In genomic region chr2L:6601018-6601505, dm6 we compare ENCODE assay signal across 1 fruit fly cellular context.
TF ChIP-seq lines count a peak whose summit lies in the region.

Gene Dpp10, minus strand, starts transcription at chr2L:6601068.

TF ChIP-seq in whole organism, embryonic, 481 proteins besides CTCF, POLR2A, EP300 and RAD21 (continued from another document and continues in another):
- TF ChIP-seq ab (GFP tag; optimal IDR thresholded peaks at IDR 0.05; lab: Kevin White, UChicago), result peak; percentile 69
- peak; percentile 95 for TF ChIP-seq seq (GFP tag; IDR thresholded peaks at IDR 0.05; lab: Robert Waterston, UW)
- peak; percentile 77 for TF ChIP-seq fd96Cb (tag; optimal IDR thresholded peaks at IDR 0.05; lab: Kevin White, UChicago)
- peak; percentile 59 for TF ChIP-seq CG11723 (GFP tag; optimal IDR thresholded peaks at IDR 0.05; lab: Kevin White, UChicago)
- peak; percentile 86 for TF ChIP-seq CG12219 (GFP tag; optimal IDR thresholded peaks at IDR 0.05; lab: Kevin White, UChicago)
- peak; percentile 78 for TF ChIP-seq nmo (GFP tag; optimal IDR thresholded peaks at IDR 0.05; lab: Kevin White, UChicago)
- TF ChIP-seq Vsx1 (GFP tag; optimal IDR thresholded peaks at IDR 0.05; lab: Kevin White, UChicago), result peak; percentile 69
- TF ChIP-seq CG3163 (GFP tag; optimal IDR thresholded peaks at IDR 0.05; lab: Kevin White, UChicago), result peak; percentile 66
- peak; percentile 68 for TF ChIP-seq sqz (GFP tag; optimal IDR thresholded peaks at IDR 0.05; lab: Kevin White, UChicago)
- TF ChIP-seq Dll (GFP tag; IDR thresholded peaks at IDR 0.05; lab: Robert Waterston, UW; ENCODE audit: partially characterized antibody), result no peak
- TF ChIP-seq chn (GFP tag; optimal IDR thresholded peaks at IDR 0.05; lab: Kevin White, UChicago), result peak; percentile 88
- peak; percentile 95 for TF ChIP-seq CG14050 (GFP tag; IDR thresholded peaks at IDR 0.05; lab: Robert Waterston, UW)
- TF ChIP-seq Elba2 (GFP tag; optimal IDR thresholded peaks at IDR 0.05; lab: Kevin White, UChicago), result no peak
- peak; percentile 68 for TF ChIP-seq Ssrp (tag; optimal IDR thresholded peaks at IDR 0.05; lab: Kevin White, UChicago)
- peak; percentile 83; the same call in 2 of the 3 replicates for TF ChIP-seq gce (GFP tag; IDR thresholded peaks at IDR 0.05; lab: Robert Waterston, UW)
- 0 out of 2 replicates have a peak, but pooled peaks have one; percentile 29 for TF ChIP-seq nerfin-2 (GFP tag; IDR thresholded peaks at IDR 0.05; lab: Robert Waterston, UW; ENCODE audit: partially characterized antibody)
- peak; percentile 94 for TF ChIP-seq CG10366 (GFP tag; IDR thresholded peaks at IDR 0.05; lab: Robert Waterston, UW)
- TF ChIP-seq CG5180 (GFP tag; optimal IDR thresholded peaks at IDR 0.05; lab: Kevin White, UChicago), result peak; percentile 74
- peak; percentile 74 for TF ChIP-seq ewg (GFP tag; optimal IDR thresholded peaks at IDR 0.05; lab: Kevin White, UChicago)
- peak; percentile 87 for TF ChIP-seq Oli (tag; optimal IDR thresholded peaks at IDR 0.05; lab: Kevin White, UChicago)
- peak; percentile 80 for TF ChIP-seq Sox100B (GFP tag; optimal IDR thresholded peaks at IDR 0.05; lab: Kevin White, UChicago)
- TF ChIP-seq pb (GFP tag; optimal IDR thresholded peaks at IDR 0.05; lab: Kevin White, UChicago), result peak; percentile 75
- peak; percentile 83 for TF ChIP-seq CG12155 (GFP tag; optimal IDR thresholded peaks at IDR 0.05; lab: Kevin White, UChicago)
- peak; percentile 66; the same call in 1 of the 2 replicates for TF ChIP-seq sens-2 (GFP tag; IDR thresholded peaks at IDR 0.05; lab: Robert Waterston, UW)
- TF ChIP-seq hb (GFP tag; IDR thresholded peaks at IDR 0.05; lab: Robert Waterston, UW; ENCODE audit: partially characterized antibody), result no peak
- peak; percentile 96 for TF ChIP-seq CG7556 (GFP tag; optimal IDR thresholded peaks at IDR 0.05; lab: Kevin White, UChicago)
- TF ChIP-seq Meics (GFP tag; optimal IDR thresholded peaks at IDR 0.05; lab: Kevin White, UChicago), result peak; percentile 94
- TF ChIP-seq Nf-YB (GFP tag; optimal IDR thresholded peaks at IDR 0.05; lab: Kevin White, UChicago), result peak; percentile 41
- peak; percentile 25 for TF ChIP-seq HmgD (GFP tag; optimal IDR thresholded peaks at IDR 0.05; lab: Kevin White, UChicago)
- TF ChIP-seq CG10543 (GFP tag; optimal IDR thresholded peaks at IDR 0.05; lab: Kevin White, UChicago), result peak; percentile 94
- TF ChIP-seq Drgx (GFP tag; IDR thresholded peaks at IDR 0.05; lab: Robert Waterston, UW), result peak; percentile 93
- TF ChIP-seq CoRest (tag; optimal IDR thresholded peaks at IDR 0.05; lab: Kevin White, UChicago), result peak; percentile 91
- peak; percentile 94 for TF ChIP-seq C15 (GFP tag; IDR thresholded peaks at IDR 0.05; lab: Robert Waterston, UW)
- peak; percentile 95 for TF ChIP-seq so (GFP tag; IDR thresholded peaks at IDR 0.05; lab: Robert Waterston, UW)
- 0 out of 2 replicates have a peak, but pooled peaks have one; percentile 44 for TF ChIP-seq Dip2 (GFP tag; IDR thresholded peaks at IDR 0.05; lab: Robert Waterston, UW)
- peak; percentile 44 to 76 for TF ChIP-seq Trl (optimal IDR thresholded peaks at IDR 0.05; lab: Kevin White, UChicago)
- peak; percentile 69 for TF ChIP-seq Trl (GFP tag; optimal IDR thresholded peaks at IDR 0.05; lab: Kevin White, UChicago)
- TF ChIP-seq sens (GFP tag; lab: Kevin White, UChicago), result peak; percentile 92
- TF ChIP-seq D19A (tag; optimal IDR thresholded peaks at IDR 0.05; lab: Kevin White, UChicago), result peak; percentile 77
- TF ChIP-seq repo (GFP tag; optimal IDR thresholded peaks at IDR 0.05; lab: Kevin White, UChicago), result peak; percentile 61
- no peak; the same call in 1 of the 2 replicates for TF ChIP-seq inv (GFP tag; IDR thresholded peaks at IDR 0.05; lab: Robert Waterston, UW; ENCODE audit: partially characterized antibody)
- TF ChIP-seq CG15269 (tag; optimal IDR thresholded peaks at IDR 0.05; lab: Kevin White, UChicago), result peak; percentile 95
- peak; percentile 89 for TF ChIP-seq CG7357 (GFP tag; IDR thresholded peaks at IDR 0.05; lab: Robert Waterston, UW)
- TF ChIP-seq CG31365 (tag; optimal IDR thresholded peaks at IDR 0.05; lab: Kevin White, UChicago), result peak; percentile 53
- TF ChIP-seq CG13894 (tag; optimal IDR thresholded peaks at IDR 0.05; lab: Kevin White, UChicago), result peak; percentile 96
- peak; percentile 92 for TF ChIP-seq NfI (GFP tag; optimal IDR thresholded peaks at IDR 0.05; lab: Kevin White, UChicago)
- no peak for TF ChIP-seq hbn (GFP tag; IDR thresholded peaks at IDR 0.05; lab: Robert Waterston, UW; ENCODE audit: partially characterized antibody)
- no peak for TF ChIP-seq CG7745 (tag; optimal IDR thresholded peaks at IDR 0.05; lab: Kevin White, UChicago)
- peak; percentile 70 for TF ChIP-seq CG8281 (tag; optimal IDR thresholded peaks at IDR 0.05; lab: Kevin White, UChicago)
- TF ChIP-seq shn (GFP tag; optimal IDR thresholded peaks at IDR 0.05; lab: Kevin White, UChicago), result peak; percentile 81
- peak; percentile 39 for TF ChIP-seq CG2116 (GFP tag; optimal IDR thresholded peaks at IDR 0.05; lab: Kevin White, UChicago)
- TF ChIP-seq usp (GFP tag; optimal IDR thresholded peaks at IDR 0.05; lab: Kevin White, UChicago), result no peak
- TF ChIP-seq Med (GFP tag; lab: Kevin White, UChicago), result peak; percentile 98
- peak; percentile 78 for TF ChIP-seq CG1603 (tag; optimal IDR thresholded peaks at IDR 0.05; lab: Kevin White, UChicago)
- TF ChIP-seq CG3995 (GFP tag; optimal IDR thresholded peaks at IDR 0.05; lab: Kevin White, UChicago), result peak; percentile 44
- TF ChIP-seq knrl (GFP tag; IDR thresholded peaks at IDR 0.05; lab: Robert Waterston, UW; ENCODE audit: partially characterized antibody), result peak; percentile 50
- TF ChIP-seq ham (GFP tag; IDR thresholded peaks at IDR 0.05; lab: Robert Waterston, UW), result peak; percentile 93
- peak; percentile 68 for TF ChIP-seq gt (GFP tag; IDR thresholded peaks at IDR 0.05; lab: Robert Waterston, UW)
- peak; percentile 82 for TF ChIP-seq Nf-YC (tag; optimal IDR thresholded peaks at IDR 0.05; lab: Kevin White, UChicago)
- TF ChIP-seq klu (GFP tag; IDR thresholded peaks at IDR 0.05; lab: Robert Waterston, UW), result peak; percentile 95
- TF ChIP-seq kah (GFP tag; optimal IDR thresholded peaks at IDR 0.05; lab: Kevin White, UChicago), result peak; percentile 60
- TF ChIP-seq MESR4 (GFP tag; optimal IDR thresholded peaks at IDR 0.05; lab: Kevin White, UChicago), result peak; percentile 15
- TF ChIP-seq CG7271 (tag; optimal IDR thresholded peaks at IDR 0.05; lab: Kevin White, UChicago), result no peak
- peak; percentile 69 for TF ChIP-seq run (tag; optimal IDR thresholded peaks at IDR 0.05; lab: Kevin White, UChicago)
- peak; percentile 71; the same call in 2 of the 3 replicates for TF ChIP-seq otp (GFP tag; IDR thresholded peaks at IDR 0.05; lab: Robert Waterston, UW)
- TF ChIP-seq CG32767 (GFP tag; IDR thresholded peaks at IDR 0.05; lab: Robert Waterston, UW), result peak; percentile 95
- TF ChIP-seq ase (GFP tag; IDR thresholded peaks at IDR 0.05; lab: Robert Waterston, UW), result peak; percentile 88
- TF ChIP-seq hkb (optimal IDR thresholded peaks at IDR 0.05; lab: Kevin White, UChicago), result no peak
- TF ChIP-seq hkb (GFP tag; IDR thresholded peaks at IDR 0.05; lab: Robert Waterston, UW), result peak; percentile 97
- TF ChIP-seq CG5953 (GFP tag; IDR thresholded peaks at IDR 0.05; lab: Robert Waterston, UW), result peak; percentile 86
- peak; percentile 83 for TF ChIP-seq CG12104 (GFP tag; optimal IDR thresholded peaks at IDR 0.05; lab: Kevin White, UChicago)
- TF ChIP-seq Atf3 (GFP tag; optimal IDR thresholded peaks at IDR 0.05; lab: Kevin White, UChicago), result peak; percentile 64
- peak; percentile 85 for TF ChIP-seq CG6765 (GFP tag; optimal IDR thresholded peaks at IDR 0.05; lab: Kevin White, UChicago)
- peak; percentile 55 for TF ChIP-seq CG3838 (GFP tag; optimal IDR thresholded peaks at IDR 0.05; lab: Kevin White, UChicago)
- TF ChIP-seq her (GFP tag; optimal IDR thresholded peaks at IDR 0.05; lab: Kevin White, UChicago), result peak; percentile 80
- TF ChIP-seq tgo (GFP tag; IDR thresholded peaks at IDR 0.05; lab: Robert Waterston, UW), result peak; percentile 96
- TF ChIP-seq jing (GFP tag; optimal IDR thresholded peaks at IDR 0.05; lab: Kevin White, UChicago), result peak; percentile 46
- no peak for TF ChIP-seq prd (optimal IDR thresholded peaks at IDR 0.05; lab: Kevin White, UChicago)
- peak; percentile 95 for TF ChIP-seq prd (GFP tag; IDR thresholded peaks at IDR 0.05; lab: Robert Waterston, UW)
- peak; percentile 88 for TF ChIP-seq bab2 (GFP tag; optimal IDR thresholded peaks at IDR 0.05; lab: Kevin White, UChicago)
- TF ChIP-seq CG10147 (GFP tag; optimal IDR thresholded peaks at IDR 0.05; lab: Kevin White, UChicago), result peak; percentile 85
- peak; percentile 87 for TF ChIP-seq CG4854 (GFP tag; optimal IDR thresholded peaks at IDR 0.05; lab: Kevin White, UChicago)
- TF ChIP-seq Dref (GFP tag; IDR thresholded peaks at IDR 0.05; lab: Robert Waterston, UW), result peak; percentile 29
- TF ChIP-seq CG7963 (GFP tag; IDR thresholded peaks at IDR 0.05; lab: Robert Waterston, UW; ENCODE audit: partially characterized antibody), result no peak
- peak; percentile 73 for TF ChIP-seq Blimp-1 (GFP tag; optimal IDR thresholded peaks at IDR 0.05; lab: Kevin White, UChicago)
- 0 out of 3 replicates have a peak, but pooled peaks have one; percentile 37 for TF ChIP-seq z (GFP tag; IDR thresholded peaks at IDR 0.05; lab: Robert Waterston, UW)
- TF ChIP-seq Atf-2 (GFP tag; optimal IDR thresholded peaks at IDR 0.05; lab: Kevin White, UChicago), result peak; percentile 72
- no peak for TF ChIP-seq Bgb (GFP tag; IDR thresholded peaks at IDR 0.05; lab: Robert Waterston, UW; ENCODE audit: partially characterized antibody)
- no peak for TF ChIP-seq pita (GFP tag; optimal IDR thresholded peaks at IDR 0.05; lab: Kevin White, UChicago)
- no peak for TF ChIP-seq sna (GFP tag; IDR thresholded peaks at IDR 0.05; lab: Robert Waterston, UW; ENCODE audit: partially characterized antibody)
- no peak for TF ChIP-seq ac (GFP tag; optimal IDR thresholded peaks at IDR 0.05; lab: Kevin White, UChicago)
- peak; percentile 95 for TF ChIP-seq CG11085 (GFP tag; IDR thresholded peaks at IDR 0.05; lab: Robert Waterston, UW)
- TF ChIP-seq CG30431 (GFP tag; optimal IDR thresholded peaks at IDR 0.05; lab: Kevin White, UChicago), result peak; percentile 26
- TF ChIP-seq CG9817 (tag; optimal IDR thresholded peaks at IDR 0.05; lab: Kevin White, UChicago), result peak; percentile 91
- peak; percentile 96 for TF ChIP-seq al (GFP tag; IDR thresholded peaks at IDR 0.05; lab: Robert Waterston, UW)
- TF ChIP-seq Usf (GFP tag; optimal IDR thresholded peaks at IDR 0.05; lab: Kevin White, UChicago), result peak; percentile 41
- peak; percentile 69; the same call in 1 of the 2 replicates for TF ChIP-seq CG10959 (GFP tag; IDR thresholded peaks at IDR 0.05; lab: Robert Waterston, UW)
- peak; percentile 85 for TF ChIP-seq CG15011 (GFP tag; optimal IDR thresholded peaks at IDR 0.05; lab: Kevin White, UChicago)
- TF ChIP-seq abd-A (tag; optimal IDR thresholded peaks at IDR 0.05; lab: Kevin White, UChicago), result peak; percentile 65
- TF ChIP-seq Sox102F (GFP tag; optimal IDR thresholded peaks at IDR 0.05; lab: Kevin White, UChicago), result peak; percentile 86
- TF ChIP-seq CG15073 (GFP tag; optimal IDR thresholded peaks at IDR 0.05; lab: Kevin White, UChicago), result peak; percentile 21
- TF ChIP-seq amos (GFP tag; IDR thresholded peaks at IDR 0.05; lab: Robert Waterston, UW; ENCODE audit: partially characterized antibody), result no peak; the same call in 1 of the 2 replicates
- peak; percentile 51; the same call in 1 of the 2 replicates for TF ChIP-seq aop (GFP tag; IDR thresholded peaks at IDR 0.05; lab: Robert Waterston, UW)
- TF ChIP-seq Mad (GFP tag; optimal IDR thresholded peaks at IDR 0.05; lab: Kevin White, UChicago), result peak; percentile 77
- TF ChIP-seq zf30C (GFP tag; optimal IDR thresholded peaks at IDR 0.05; lab: Kevin White, UChicago), result peak; percentile 65
- no peak for TF ChIP-seq corto (GFP tag; optimal IDR thresholded peaks at IDR 0.05; lab: Kevin White, UChicago)
- TF ChIP-seq crc (GFP tag; optimal IDR thresholded peaks at IDR 0.05; lab: Kevin White, UChicago), result peak; percentile 23
- TF ChIP-seq Deaf1 (tag; optimal IDR thresholded peaks at IDR 0.05; lab: Kevin White, UChicago), result peak; percentile 74
- TF ChIP-seq unc-4 (GFP tag; IDR thresholded peaks at IDR 0.05; lab: Robert Waterston, UW; ENCODE audit: partially characterized antibody), result no peak
- no peak for TF ChIP-seq Stat92E (GFP tag; optimal IDR thresholded peaks at IDR 0.05; lab: Kevin White, UChicago)
- TF ChIP-seq Pdp1 (GFP tag; optimal IDR thresholded peaks at IDR 0.05; lab: Kevin White, UChicago), result peak; percentile 87
- peak; percentile 85 for TF ChIP-seq zfh1 (GFP tag; IDR thresholded peaks at IDR 0.05; lab: Robert Waterston, UW)
- peak; percentile 97 for TF ChIP-seq sob (GFP tag; IDR thresholded peaks at IDR 0.05; lab: Robert Waterston, UW)
- TF ChIP-seq tup (GFP tag; optimal IDR thresholded peaks at IDR 0.05; lab: Kevin White, UChicago), result peak; percentile 84
- TF ChIP-seq cas (GFP tag; IDR thresholded peaks at IDR 0.05; lab: Robert Waterston, UW), result peak; percentile 92
- TF ChIP-seq CG12744 (GFP tag; optimal IDR thresholded peaks at IDR 0.05; lab: Kevin White, UChicago), result peak; percentile 86
- peak; percentile 95 for TF ChIP-seq gem (tag; optimal IDR thresholded peaks at IDR 0.05; lab: Kevin White, UChicago)
- no peak for TF ChIP-seq TFAM (GFP tag; optimal IDR thresholded peaks at IDR 0.05; lab: Kevin White, UChicago)
- peak; percentile 95 for TF ChIP-seq CG11695 (GFP tag; IDR thresholded peaks at IDR 0.05; lab: Robert Waterston, UW)
- peak; percentile 72 for TF ChIP-seq kay (GFP tag; optimal IDR thresholded peaks at IDR 0.05; lab: Kevin White, UChicago)
- peak; percentile 93 for TF ChIP-seq CG17612 (GFP tag; IDR thresholded peaks at IDR 0.05; lab: Robert Waterston, UW)
- peak; percentile 77 for TF ChIP-seq maf-S (GFP tag; optimal IDR thresholded peaks at IDR 0.05; lab: Kevin White, UChicago)
- no peak for TF ChIP-seq Hr78 (GFP tag; optimal IDR thresholded peaks at IDR 0.05; lab: Kevin White, UChicago)
- peak; percentile 75 for TF ChIP-seq CG18764 (GFP tag; optimal IDR thresholded peaks at IDR 0.05; lab: Kevin White, UChicago)
- peak in 1 of 2 experiments; percentile 41 for TF ChIP-seq insv (GFP tag; optimal IDR thresholded peaks at IDR 0.05; lab: Kevin White, UChicago)
- TF ChIP-seq CG8944 (GFP tag; optimal IDR thresholded peaks at IDR 0.05; lab: Kevin White, UChicago), result peak; percentile 85
- TF ChIP-seq emc (GFP tag; optimal IDR thresholded peaks at IDR 0.05; lab: Kevin White, UChicago), result peak; percentile 83
- TF ChIP-seq Six4 (GFP tag; optimal IDR thresholded peaks at IDR 0.05; lab: Kevin White, UChicago), result peak; percentile 62
- peak; percentile 68 for TF ChIP-seq CG15696 (tag; optimal IDR thresholded peaks at IDR 0.05; lab: Kevin White, UChicago)
- TF ChIP-seq rib (GFP tag; IDR thresholded peaks at IDR 0.05; lab: Robert Waterston, UW), result peak; percentile 96
